Fruit fly (Drosophila melanogaster) whole organism, pupa: Measurements from ENCODE around the gene moody.

ENCODE experiments used
- CG12605 ChIP-seq: fragments of 200-800 bp; sonication (Bioruptor generic); IDR thresholded peaks from 2 replicates; pipeline ENCODE4 v1.3.6; 2022; ENCODE audit warnings: missing biosample characterization, missing genetic modification characterization
- CG14655 ChIP-seq: fragments of 200-800 bp; sonication (Bioruptor generic); optimal IDR thresholded peaks from 3 replicates; lab custom pipeline; 2017; ENCODE audit warnings: mild to moderate bottlenecking, missing biosample characterization, missing genetic modification reagents, missing genetic modification characterization
- CG17806 ChIP-seq: fragments of 200-800 bp; sonication (Bioruptor generic); optimal IDR thresholded peaks from 2 replicates; lab custom pipeline; 2018; ENCODE audit warnings: missing biosample characterization, mild to moderate bottlenecking, missing genetic modification characterization, moderate library complexity
- CG32121 ChIP-seq: fragments of 200-800 bp; sonication (Bioruptor generic); IDR thresholded peaks from 2 replicates; pipeline ENCODE4 v1.3.6; 2022; ENCODE audit warnings: missing biosample characterization, missing genetic modification characterization
- CG4496 ChIP-seq: fragments of 200-800 bp; sonication (Bioruptor generic); IDR thresholded peaks from 3 replicates; pipeline ENCODE4 v1.3.6; 2022; ENCODE audit warnings: missing biosample characterization, missing genetic modification characterization
- CG8159 ChIP-seq: fragments of 200-800 bp; sonication (Bioruptor generic); optimal IDR thresholded peaks from 3 replicates; lab custom pipeline; 2018; ENCODE audit warnings: missing biosample characterization, mild to moderate bottlenecking, missing genetic modification characterization, moderate library complexity
- CG9948 ChIP-seq: fragments of 200-800 bp; sonication (Bioruptor generic); optimal IDR thresholded peaks from 2 replicates; lab custom pipeline; 2018; ENCODE audit warnings: missing biosample characterization, mild to moderate bottlenecking, missing genetic modification characterization, moderate library complexity
- EcR ChIP-seq: fragments of 200-800 bp; sonication (Bioruptor generic); optimal IDR thresholded peaks from 3 replicates; lab custom pipeline; 2019; ENCODE audit warnings: missing biosample characterization, missing genetic modification characterization, mild to moderate bottlenecking, moderate library complexity, missing genetic modification reagents
- Ets98B ChIP-seq: fragments of 200-800 bp; sonication (Bioruptor generic); IDR thresholded peaks from 2 replicates; pipeline ENCODE4 v1.3.6; 2022; ENCODE audit warnings: missing biosample characterization, missing genetic modification characterization
- Pif1A ChIP-seq: fragments of 200-800 bp; sonication (Bioruptor generic); optimal IDR thresholded peaks from 3 replicates; lab custom pipeline; 2016; ENCODE audit warnings: missing biosample characterization, missing genetic modification characterization
- Pif1B ChIP-seq: fragments of 200-800 bp; sonication (Bioruptor generic); optimal IDR thresholded peaks from 3 replicates; lab custom pipeline; 2016; ENCODE audit warnings: missing biosample characterization, missing genetic modification characterization
- fd96Ca ChIP-seq: fragments of 200-800 bp; sonication (Bioruptor generic); IDR thresholded peaks from 3 replicates; pipeline ENCODE4 v1.3.6; 2022; ENCODE audit warnings: missing biosample characterization, missing genetic modification characterization
- gl ChIP-seq: fragments of 200-800 bp; sonication (Bioruptor generic); optimal IDR thresholded peaks from 2 replicates; lab custom pipeline; 2018; ENCODE audit warnings: missing biosample characterization, mild to moderate bottlenecking, missing genetic modification characterization
- rn ChIP-seq: fragments of 200-800 bp; sonication (Bioruptor generic); IDR thresholded peaks from 2 replicates; pipeline ENCODE4 v1.3.6; 2022; ENCODE audit warnings: missing biosample characterization, missing genetic modification characterization

DNA sequence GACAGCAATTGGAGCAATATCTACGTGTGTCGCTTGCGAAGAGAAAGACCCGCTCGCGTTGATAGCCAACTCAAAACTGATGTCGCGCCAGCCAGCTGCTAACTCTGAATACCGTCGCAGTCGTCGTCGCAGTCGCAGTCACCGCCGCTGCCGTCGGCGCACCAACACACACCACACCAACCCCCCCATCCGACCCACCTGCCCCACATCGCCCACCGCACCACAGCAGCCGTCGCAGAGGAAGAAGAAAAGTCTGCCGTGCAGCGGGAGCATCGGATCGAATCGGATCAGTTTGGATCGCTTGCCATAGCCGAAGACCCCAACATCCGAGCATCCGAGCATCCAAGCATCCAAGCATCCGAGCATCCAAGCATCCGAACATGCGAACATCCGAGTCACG lies 13.5 kb downstream of the moody start:
- TF ChIP-seq CG14655 (GFP tag; lab: Kevin White, UChicago) (no peak), CG9948 (tag; lab: Kevin White, UChicago) (no peak), CG12605 (GFP tag; lab: Robert Waterston, UW) (0 out of 2 replicates have a peak, but pooled peaks have one; percentile 8), CG8159 (no peak), EcR (no peak), CG32121 (0 out of 2 replicates have a peak, but pooled peaks have one; percentile 34), gl (no peak), CG17806 (tag; lab: Kevin White, UChicago) (no peak), fd96Ca (0 out of 3 replicates have a peak, but pooled peaks have one; percentile 5), Pif1A (GFP tag; lab: Kevin White, UChicago) (no peak), rn (GFP tag; lab: Robert Waterston, UW) (no peak), Ets98B (GFP tag; lab: Robert Waterston, UW) (peak; percentile 50; the same call in 1 of the 2 replicates), Pif1B (GFP tag; lab: Kevin White, UChicago) (no peak), CG4496 (peak; percentile 80)
